Worm (Caenorhabditis elegans): ENCODE results near the gene srj-55.

Gene srj-55

DNA sequence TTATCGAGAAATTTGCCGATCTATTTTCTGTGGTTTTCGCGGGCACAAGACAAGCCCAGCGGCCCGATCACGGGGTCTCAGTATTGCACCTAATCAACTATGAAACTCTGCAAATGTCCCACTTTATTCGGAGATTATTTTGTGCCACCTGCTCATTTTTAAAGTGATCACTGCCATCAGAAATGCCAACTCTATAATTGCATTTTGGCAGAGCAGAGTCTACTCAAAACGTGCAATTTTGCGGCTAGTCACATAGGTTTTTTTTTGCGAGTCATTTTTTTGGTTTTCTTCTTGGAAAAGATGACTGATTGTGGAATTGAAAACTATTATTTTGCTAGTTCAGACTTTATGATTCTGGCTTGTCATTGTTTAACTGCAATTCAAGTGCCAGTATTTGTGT lies 7.2 kb upstream of the srj-55 start, which contains the start of gene srh-240:
Gene srh-240 (plus strand): TSS at position 301 of the 400 bp plus-strand sequence.
- TF ChIP-seq ces-1 (GFP tag; optimal IDR thresholded peaks at IDR 0.05), result no peak
- no peak for TF ChIP-seq snpc-4 (tag; optimal IDR thresholded peaks at IDR 0.05)

DNA sequence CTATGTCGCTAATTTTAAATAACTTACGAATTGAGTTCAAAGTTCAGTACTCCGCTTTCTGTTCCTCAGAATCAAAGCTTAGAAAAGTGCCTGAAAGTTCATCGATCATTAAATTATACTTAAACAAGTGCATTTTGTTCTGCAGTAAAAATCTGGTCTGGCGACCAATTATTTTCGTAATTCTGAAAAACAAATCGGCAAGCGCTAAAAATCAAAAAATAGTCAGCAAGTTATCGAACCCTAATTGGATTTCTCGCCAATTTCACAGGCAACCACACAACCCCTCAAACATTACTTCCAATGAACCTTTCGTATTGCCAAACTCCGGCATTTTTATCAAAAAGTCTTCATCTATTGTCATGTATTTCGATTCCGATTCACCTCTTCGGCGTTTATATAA lies 5.3 kb upstream of the srj-55 start, which contains the start of gene srh-272:
Gene srh-272 (plus strand): TSS at position 301 of the 400 bp plus-strand sequence.
- no peak for TF ChIP-seq sptf-1 (tag; optimal IDR thresholded peaks at IDR 0.05)
- TF ChIP-seq lin-13 (tag; optimal IDR thresholded peaks at IDR 0.05), result no peak
- TF ChIP-seq zip-8 (tag; optimal IDR thresholded peaks at IDR 0.05), result no peak
- TF ChIP-seq blmp-1 (tag; optimal IDR thresholded peaks at IDR 0.05), result no peak
- TF ChIP-seq unc-39 (tag; optimal IDR thresholded peaks at IDR 0.05), result no peak
- no peak for TF ChIP-seq mab-5 (tag; optimal IDR thresholded peaks at IDR 0.05)
- no peak for TF ChIP-seq unc-120 (tag; optimal IDR thresholded peaks at IDR 0.05; ENCODE audit: poor library complexity, severe bottlenecking)
- no peak for TF ChIP-seq elt-1 (tag; optimal IDR thresholded peaks at IDR 0.05; ENCODE audit: borderline replicate concordance, insufficient read depth)
- TF ChIP-seq ceh-83 (GFP tag; optimal IDR thresholded peaks at IDR 0.05), result no peak
- TF ChIP-seq ceh-43 (GFP tag; optimal IDR thresholded peaks at IDR 0.05), result no peak
- TF ChIP-seq bed-3 (GFP tag; optimal IDR thresholded peaks at IDR 0.05), result no peak
- TF ChIP-seq nhr-12 (tag; optimal IDR thresholded peaks at IDR 0.05), result no peak
- no peak for TF ChIP-seq ceh-39 (tag; optimal IDR thresholded peaks at IDR 0.05)

ce11 chrV:2861505-2861904 lies 3.8 kb upstream of the srj-55 start, which contains the start of gene srh-270:
srh-270 (minus strand) TSS chrV:2861605.
- TF ChIP-seq ceh-39 (tag; optimal IDR thresholded peaks at IDR 0.05), result no peak
- TF ChIP-seq unc-120 (tag; optimal IDR thresholded peaks at IDR 0.05; ENCODE audit: poor library complexity, severe bottlenecking), result no peak
- no peak for TF ChIP-seq pha-4 (tag; optimal IDR thresholded peaks at IDR 0.05)
- TF ChIP-seq snpc-4 (tag; optimal IDR thresholded peaks at IDR 0.05), result no peak
- TF ChIP-seq lin-13 (tag; optimal IDR thresholded peaks at IDR 0.05), result no peak
- no peak for TF ChIP-seq nhr-237 (tag; optimal IDR thresholded peaks at IDR 0.05)
- no peak for TF ChIP-seq lsy-2 (tag; optimal IDR thresholded peaks at IDR 0.05)
- no peak for TF ChIP-seq blmp-1 (tag; optimal IDR thresholded peaks at IDR 0.05)
- no peak for TF ChIP-seq ceh-83 (GFP tag; optimal IDR thresholded peaks at IDR 0.05)
- no peak for TF ChIP-seq hlh-1 (tag; optimal IDR thresholded peaks at IDR 0.05)
- TF ChIP-seq unc-39 (tag; optimal IDR thresholded peaks at IDR 0.05), result no peak
- no peak for TF ChIP-seq sem-2 (GFP tag; optimal IDR thresholded peaks at IDR 0.05)
- TF ChIP-seq zip-8 (tag; optimal IDR thresholded peaks at IDR 0.05), result no peak
- TF ChIP-seq nhr-12 (tag; optimal IDR thresholded peaks at IDR 0.05), result no peak
- no peak for TF ChIP-seq M03D4.4 (tag; optimal IDR thresholded peaks at IDR 0.05)
- no peak for TF ChIP-seq unc-62 (GFP tag; optimal IDR thresholded peaks at IDR 0.05)
- no peak for TF ChIP-seq mep-1 (tag; optimal IDR thresholded peaks at IDR 0.05)
- no peak for TF ChIP-seq bed-3 (GFP tag; optimal IDR thresholded peaks at IDR 0.05)
- TF ChIP-seq flh-1 (GFP tag; optimal IDR thresholded peaks at IDR 0.05), result no peak

ce11 chrV:2859738-2860137 lies 2.0 kb upstream of the srj-55 start, which contains the start of gene srj-54:
srj-54 (minus strand) TSS chrV:2859838.
- TF ChIP-seq nhr-28 (tag; optimal IDR thresholded peaks at IDR 0.05) (no peak), mls-2 (tag; optimal IDR thresholded peaks at IDR 0.05) (no peak), ceh-83 (GFP tag; optimal IDR thresholded peaks at IDR 0.05) (no peak), nhr-237 (tag; optimal IDR thresholded peaks at IDR 0.05) (no peak), elt-1 (tag; optimal IDR thresholded peaks at IDR 0.05; ENCODE audit: borderline replicate concordance, insufficient read depth) (no peak), M03D4.4 (tag; optimal IDR thresholded peaks at IDR 0.05) (no peak), bed-3 (GFP tag; optimal IDR thresholded peaks at IDR 0.05) (no peak), ztf-11 (tag; optimal IDR thresholded peaks at IDR 0.05) (no peak), tbx-8 (GFP tag; optimal IDR thresholded peaks at IDR 0.05) (no peak), nhr-12 (tag; optimal IDR thresholded peaks at IDR 0.05) (no peak), nhr-76 (tag; optimal IDR thresholded peaks at IDR 0.05) (no peak), sptf-1 (tag; optimal IDR thresholded peaks at IDR 0.05) (no peak), lsy-2 (tag; optimal IDR thresholded peaks at IDR 0.05) (no peak), unc-120 (tag; optimal IDR thresholded peaks at IDR 0.05; ENCODE audit: poor library complexity, severe bottlenecking) (no peak)

DNA sequence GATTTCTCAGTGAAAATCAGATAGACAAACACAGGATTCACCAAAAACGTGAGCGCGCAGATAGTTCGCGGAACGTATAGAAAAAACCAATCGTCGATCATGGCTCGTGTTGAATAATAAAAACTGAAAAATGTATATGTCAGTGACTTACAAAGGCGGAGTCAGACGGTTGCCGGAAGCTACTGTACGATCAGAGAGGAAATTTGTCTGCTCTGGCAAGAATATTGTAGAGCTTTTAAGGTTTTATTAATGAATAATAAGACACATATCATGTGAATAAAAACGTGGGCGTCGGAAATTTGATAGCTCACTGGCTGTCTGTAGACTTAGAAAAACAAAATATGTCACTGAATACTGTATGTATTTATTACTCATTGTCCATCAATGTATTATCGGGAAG lies 2.3 kb downstream of the srj-55 start, which contains the start of gene srj-57:
Gene srj-57 (minus strand): TSS at position 101 of the 400 bp plus-strand sequence.
- no peak for TF ChIP-seq ceh-39 (tag; optimal IDR thresholded peaks at IDR 0.05)
- TF ChIP-seq nhr-237 (tag; optimal IDR thresholded peaks at IDR 0.05), result no peak

- no peak for TF ChIP-seq hlh-1 (tag; optimal IDR thresholded peaks at IDR 0.05)
Observed at ce11 chrV:2849071-2849470, 8.7 kb downstream of the srj-55 start, which contains the start of gene ugt-53. ugt-53 (plus strand) TSS chrV:2849343.
